Worm (Caenorhabditis elegans) whole organism, L4 larva: ENCODE data around the gene Y41D4B.1.

Experiments
- F26F4.8 ChIP-seq: fragments of 200-800 bp; sonication (Bioruptor generic); conservative IDR thresholded peaks from 2 replicates; pipeline ENCODE4 v1.3.6; 2022; ENCODE audit warnings: missing genetic modification characterization, missing compliant biosample characterization
- F44E2.7 ChIP-seq: fragments of 200-800 bp; sonication (Bioruptor generic); IDR thresholded peaks from 2 replicates; pipeline ENCODE4 v2.1.2; 2022; ENCODE audit warnings: missing genetic modification characterization, missing compliant biosample characterization
- Y5F2A.4 ChIP-seq: fragments of 200-800 bp; sonication (Bioruptor generic); optimal IDR thresholded peaks from 2 replicates; lab custom pipeline; 2018; ENCODE audit warnings: mild to moderate bottlenecking, missing genetic modification characterization, missing compliant biosample characterization
- ceh-32 ChIP-seq: sonication (generic microtip); optimal IDR thresholded peaks from 2 replicates; lab custom pipeline; 2016; ENCODE audit warnings: mild to moderate bottlenecking, missing genetic modification characterization, missing compliant biosample characterization; ENCODE audit not compliant: poor library complexity
- ceh-44 ChIP-seq: fragments of 200-800 bp; sonication (Bioruptor generic); IDR thresholded peaks from 2 replicates; pipeline ENCODE4 v1.3.6; 2022; ENCODE audit warnings: missing genetic modification reagents, missing genetic modification characterization, missing compliant biosample characterization
- ceh-62 ChIP-seq: sonication (generic microtip); optimal IDR thresholded peaks from 2 replicates; lab custom pipeline; 2017; ENCODE audit warnings: missing biosample characterization, missing genetic modification characterization
- daf-16 ChIP-seq, 3 experiments: sonication (generic microtip); optimal IDR thresholded peaks; 2 replicates each; lab custom pipeline; 2016 to 2017; ENCODE audit warnings: missing genetic modification characterization in 3 of 3, missing genetic modification reagents in 3 of 3, mild to moderate bottlenecking in 2 of 3, missing compliant biosample characterization in 2 of 3, missing biosample characterization in 1 of 3, moderate library complexity in 1 of 3
- dmd-6 ChIP-seq: fragments of 200-800 bp; sonication (Bioruptor generic); IDR thresholded peaks from 2 replicates; pipeline ENCODE4 v1.3.6; 2022; ENCODE audit warnings: missing genetic modification reagents, missing genetic modification characterization, missing compliant biosample characterization
- dpl-1 ChIP-seq: fragments of 150-350 bp; optimal IDR thresholded peaks from 2 replicates; lab custom pipeline; 2014; ENCODE audit warnings: missing biosample characterization, missing genetic modification reagents, missing genetic modification characterization
- dve-1 ChIP-seq: sonication (generic microtip); optimal IDR thresholded peaks from 2 replicates; lab custom pipeline; 2017; ENCODE audit warnings: antibody characterized with exemption, mild to moderate bottlenecking, missing genetic modification characterization, missing compliant biosample characterization; ENCODE audit not compliant: insufficient read depth
- hlh-11 ChIP-seq: fragments of 200-800 bp; sonication (Bioruptor generic); optimal IDR thresholded peaks from 2 replicates; lab custom pipeline; 2018; ENCODE audit warnings: mild to moderate bottlenecking, missing genetic modification characterization, missing compliant biosample characterization
- hlh-30 ChIP-seq: sonication (generic microtip); optimal IDR thresholded peaks from 2 replicates; lab custom pipeline; 2017; ENCODE audit warnings: antibody characterized with exemption, mild to moderate bottlenecking, missing genetic modification characterization, missing compliant biosample characterization; ENCODE audit not compliant: insufficient read depth
- lin-1 ChIP-seq: fragments of 200-800 bp; sonication (Bioruptor generic); IDR thresholded peaks from 2 replicates; pipeline ENCODE4 v1.3.6; 2022; ENCODE audit warnings: missing genetic modification reagents, missing genetic modification characterization, missing compliant biosample characterization
- lin-13 ChIP-seq: fragments of 150-350 bp; optimal IDR thresholded peaks from 2 replicates; lab custom pipeline; 2014; ENCODE audit warnings: missing biosample characterization, missing genetic modification reagents, missing genetic modification characterization
- lin-15B ChIP-seq: fragments of 150-350 bp; sonication (generic microtip); optimal IDR thresholded peaks from 3 replicates; lab custom pipeline; 2014; ENCODE audit warnings: missing biosample characterization, missing genetic modification characterization
- lin-38 ChIP-seq: fragments of 200-800 bp; sonication (Bioruptor generic); IDR thresholded peaks from 2 replicates; pipeline ENCODE4 v1.3.6; 2022; ENCODE audit warnings: missing genetic modification reagents, missing genetic modification characterization, missing compliant biosample characterization
- lir-3 ChIP-seq: sonication (generic microtip); optimal IDR thresholded peaks from 2 replicates; lab custom pipeline; 2016; ENCODE audit warnings: mild to moderate bottlenecking, missing genetic modification characterization, missing compliant biosample characterization
- lsy-2 ChIP-seq, 2 experiments: fragments of 150-350 bp in 1 of 2; sonication (generic microtip) in 1 of 2; optimal IDR thresholded peaks; 2 replicates each; lab custom pipeline; 2014 to 2017; ENCODE audit warnings: missing biosample characterization in 2 of 2, missing genetic modification characterization in 2 of 2
- mdl-1 ChIP-seq, 2 experiments: fragments of 150-350 bp in 1 of 2; sonication (generic microtip) in 1 of 2; optimal IDR thresholded peaks; 2 replicates each; lab custom pipeline; 2014 to 2017; ENCODE audit warnings: missing biosample characterization in 2 of 2, missing genetic modification characterization in 2 of 2
- mep-1 ChIP-seq: fragments of 150-350 bp; sonication (generic microtip); optimal IDR thresholded peaks from 3 replicates; lab custom pipeline; 2014; ENCODE audit warnings: missing biosample characterization, missing genetic modification characterization
- mes-2 ChIP-seq: sonication (generic microtip); optimal IDR thresholded peaks from 2 replicates; lab custom pipeline; 2016; ENCODE audit warnings: missing genotype, mild to moderate bottlenecking, missing genetic modification characterization, missing compliant biosample characterization; ENCODE audit not compliant: poor library complexity, severe bottlenecking
- mxl-3 ChIP-seq: fragments of 200-800 bp; sonication (Bioruptor generic); optimal IDR thresholded peaks from 2 replicates; lab custom pipeline; 2018; ENCODE audit warnings: mild to moderate bottlenecking, missing genetic modification characterization, missing compliant biosample characterization
- nhr-237 ChIP-seq: sonication (generic microtip); optimal IDR thresholded peaks from 2 replicates; lab custom pipeline; 2017; ENCODE audit warnings: missing biosample characterization, missing genetic modification characterization
- nhr-28 ChIP-seq: fragments of 150-350 bp; optimal IDR thresholded peaks from 2 replicates; lab custom pipeline; 2014; ENCODE audit warnings: missing biosample characterization, missing genetic modification characterization
- nhr-41 ChIP-seq: fragments of 200-800 bp; sonication (Bioruptor generic); IDR thresholded peaks from 2 replicates; pipeline ENCODE4 v1.3.6; 2022; ENCODE audit warnings: missing genetic modification reagents, missing genetic modification characterization, missing compliant biosample characterization
- nhr-42 ChIP-seq: fragments of 200-800 bp; sonication (Bioruptor generic); IDR thresholded peaks from 2 replicates; pipeline ENCODE4 v1.3.6; 2022; ENCODE audit warnings: missing genetic modification characterization, missing compliant biosample characterization
- nhr-77 ChIP-seq: fragments of 150-350 bp; optimal IDR thresholded peaks from 2 replicates; lab custom pipeline; 2014; ENCODE audit warnings: missing biosample characterization, missing genetic modification characterization
- php-3 ChIP-seq: fragments of 200-800 bp; sonication (Bioruptor generic); IDR thresholded peaks from 2 replicates; pipeline ENCODE4 v1.3.6; 2022; ENCODE audit warnings: missing genetic modification reagents, missing genetic modification characterization, missing compliant biosample characterization
- pqm-1 ChIP-seq: sonication (generic microtip); optimal IDR thresholded peaks from 2 replicates; lab custom pipeline; 2017; ENCODE audit warnings: missing biosample characterization, missing genetic modification characterization
- rbr-2 ChIP-seq: sonication (generic microtip); optimal IDR thresholded peaks from 2 replicates; lab custom pipeline; 2016; ENCODE audit warnings: missing genotype, missing genetic modification characterization, missing compliant biosample characterization
- sdz-12 ChIP-seq: fragments of 200-800 bp; sonication (Bioruptor generic); optimal IDR thresholded peaks from 2 replicates; lab custom pipeline; 2018; ENCODE audit warnings: mild to moderate bottlenecking, missing genetic modification characterization, missing compliant biosample characterization
- set-16 ChIP-seq: fragments of 200-800 bp; sonication (Bioruptor generic); IDR thresholded peaks from 2 replicates; pipeline ENCODE4 v1.3.6; 2022; ENCODE audit warnings: missing genetic modification reagents, missing genetic modification characterization, missing compliant biosample characterization
- skn-1 ChIP-seq: fragments of 150-350 bp; optimal IDR thresholded peaks from 2 replicates; lab custom pipeline; 2014; ENCODE audit warnings: missing biosample characterization, missing genetic modification characterization
- tra-1 ChIP-seq: fragments of 200-800 bp; sonication (Bioruptor generic); IDR thresholded peaks from 2 replicates; pipeline ENCODE4 v1.3.6; 2022; ENCODE audit warnings: missing genetic modification reagents, missing genetic modification characterization, missing compliant biosample characterization
- unc-62 ChIP-seq, 3 experiments: fragments of 150-350 bp in 1 of 3; sonication (generic microtip); optimal IDR thresholded peaks in 2 of 3; peaks in 1 of 3; 1 replicate in 1 of 3; 2 replicates in 2 of 3; lab custom pipeline; 2014 to 2017; ENCODE audit warnings: missing biosample characterization in 3 of 3, missing genetic modification characterization in 3 of 3, missing genetic modification reagents in 3 of 3, missing genotype in 1 of 3
- zfp-3 ChIP-seq: fragments of 200-800 bp; sonication (Bioruptor generic); conservative IDR thresholded peaks from 2 replicates; pipeline ENCODE4 v1.3.6; 2022; ENCODE audit warnings: missing genetic modification reagents, missing genetic modification characterization, missing compliant biosample characterization
- zip-2 ChIP-seq: fragments of 150-350 bp; optimal IDR thresholded peaks from 2 replicates; lab custom pipeline; 2014; ENCODE audit warnings: missing biosample characterization, missing genetic modification characterization
- ztf-11 ChIP-seq: fragments of 150-350 bp; optimal IDR thresholded peaks from 2 replicates; lab custom pipeline; 2014; ENCODE audit warnings: missing biosample characterization, missing genetic modification characterization
- ztf-7 ChIP-seq: fragments of 150-350 bp; optimal IDR thresholded peaks from 2 replicates; lab custom pipeline; 2014; ENCODE audit warnings: missing biosample characterization, missing genetic modification characterization

Gene Y41D4B.1

ce11 chrIV:1672398-1672797, at the start of gene Y41D4B.1:
TSS of gene Y41D4B.1 (plus strand) at chrIV:1672698.
- TF ChIP-seq zip-2 (tag; lab: Kevin White, UChicago), result no peak
- TF ChIP-seq ceh-62 (tag; lab: Kevin White, UChicago), result no peak
- no peak for TF ChIP-seq php-3 (GFP tag; lab: Robert Waterston, UW)
- no peak for TF ChIP-seq nhr-41 (GFP tag; lab: Robert Waterston, UW)
- no peak for TF ChIP-seq lir-3 (tag; lab: Kevin White, UChicago)
- no peak for TF ChIP-seq lin-1 (GFP tag; lab: Robert Waterston, UW)
- TF ChIP-seq nhr-28, result no peak
- no peak for TF ChIP-seq lin-15B (tag; lab: Kevin White, UChicago)
- no peak for TF ChIP-seq ztf-11 (tag; lab: Kevin White, UChicago)
- no peak for TF ChIP-seq Y5F2A.4
- TF ChIP-seq tra-1, result no peak
- TF ChIP-seq ztf-7 (tag; lab: Kevin White, UChicago), result no peak
- no peak for TF ChIP-seq mdl-1 (tag; optimal IDR thresholded peaks at IDR 0.05; lab: Kevin White, UChicago)

ce11 chrIV:1623712-1624111, 48.8 kb upstream of the Y41D4B.1 start, which contains the start of gene nhr-87:
TSS of gene nhr-87 (plus strand) at chrIV:1624029.
- TF ChIP-seq daf-16 (GFP tag; optimal IDR thresholded peaks at IDR 0.05; lab: Kevin White, UChicago), result no peak
- no peak for TF ChIP-seq daf-16 (tag; optimal IDR thresholded peaks at IDR 0.05; lab: Kevin White, UChicago)
- TF ChIP-seq zfp-3 (GFP tag; lab: Robert Waterston, UW), result no peak
- TF ChIP-seq pqm-1, result no peak
- no peak for TF ChIP-seq ceh-32 (tag; lab: Kevin White, UChicago)
- TF ChIP-seq sdz-12 (GFP tag; lab: Kevin White, UChicago), result no peak
- peak; percentile 39 for TF ChIP-seq hlh-11 (tag; lab: Kevin White, UChicago)
- TF ChIP-seq mdl-1 (tag; optimal IDR thresholded peaks at IDR 0.05; lab: Kevin White, UChicago), result peak in 1 of 2 experiments; percentile 20
- TF ChIP-seq lsy-2 (tag; optimal IDR thresholded peaks at IDR 0.05; lab: Kevin White, UChicago), result peak in 1 of 2 experiments; percentile 22
- TF ChIP-seq skn-1 (tag; lab: Kevin White, UChicago), result no peak
- peak; percentile 52 for TF ChIP-seq nhr-28
- TF ChIP-seq nhr-237, result no peak
- TF ChIP-seq mxl-3 (GFP tag; lab: Kevin White, UChicago), result peak; percentile 45
- peak; percentile 27 for TF ChIP-seq mep-1 (tag; lab: Kevin White, UChicago)
- TF ChIP-seq F44E2.7, result no peak
- TF ChIP-seq ztf-7 (tag; lab: Kevin White, UChicago), result no peak
- TF ChIP-seq mes-2 (tag; lab: Kevin White, UChicago), result no peak
- TF ChIP-seq dpl-1 (GFP tag; lab: Kevin White, UChicago), result no peak
- TF ChIP-seq unc-62 (GFP tag; optimal IDR thresholded peaks at IDR 0.05 in 1 of 2; lab: Kevin White, UChicago), result no peak
- TF ChIP-seq unc-62 (tag; optimal IDR thresholded peaks at IDR 0.05; lab: Kevin White, UChicago), result no peak
- TF ChIP-seq ceh-44 (GFP tag; lab: Robert Waterston, UW), result no peak
- TF ChIP-seq hlh-30 (tag; lab: Kevin White, UChicago), result peak; percentile 75
- peak; percentile 38 for TF ChIP-seq dve-1 (tag; lab: Kevin White, UChicago)
- peak; percentile 51 for TF ChIP-seq dmd-6 (GFP tag; lab: Robert Waterston, UW)
- TF ChIP-seq lin-1 (GFP tag; lab: Robert Waterston, UW), result no peak
- no peak for TF ChIP-seq lin-38
- TF ChIP-seq F26F4.8 (GFP tag; lab: Robert Waterston, UW), result no peak
- no peak for TF ChIP-seq nhr-42
- no peak for TF ChIP-seq set-16 (GFP tag; lab: Robert Waterston, UW)

ce11 chrIV:1624447-1624846, 48.1 kb upstream of the Y41D4B.1 start:
- TF ChIP-seq rbr-2 (tag; lab: Kevin White, UChicago), result no peak
- TF ChIP-seq lin-13, result peak; percentile 76
- peak; percentile 10 for TF ChIP-seq mep-1 (tag; lab: Kevin White, UChicago)
- peak; percentile 100 for TF ChIP-seq nhr-28
- TF ChIP-seq nhr-77, result peak; percentile 55
- TF ChIP-seq, all 104 proteins: peak for 4
